Worm (Caenorhabditis elegans) whole organism, early embryonic: ENCODE results near the gene kbp-1.

Source experiments
- B0310.2 ChIP-seq: sonication (generic microtip); optimal IDR thresholded peaks from 2 replicates; lab custom pipeline; 2016; ENCODE audit warnings: mild to moderate bottlenecking, missing genetic modification characterization, missing compliant biosample characterization
- F13C5.2 ChIP-seq: sonication (generic microtip); optimal IDR thresholded peaks from 2 replicates; lab custom pipeline; 2017; ENCODE audit warnings: mild to moderate bottlenecking, missing genetic modification characterization, inconsistent platforms, missing compliant biosample characterization
- aly-1 ChIP-seq: sonication (generic microtip); optimal IDR thresholded peaks from 2 replicates; lab custom pipeline; 2016; ENCODE audit warnings: missing genetic modification characterization, missing compliant biosample characterization
- ama-1 ChIP-seq: fragments of 150-350 bp; optimal IDR thresholded peaks from 2 replicates; lab custom pipeline; 2014
- ceh-13 ChIP-seq: fragments of 200-800 bp; sonication (Bioruptor generic); optimal IDR thresholded peaks from 2 replicates; lab custom pipeline; 2018; ENCODE audit warnings: mild to moderate bottlenecking, missing genetic modification characterization, missing compliant biosample characterization
- ceh-36 ChIP-seq: sonication (generic microtip); optimal IDR thresholded peaks from 2 replicates; lab custom pipeline; 2016; ENCODE audit warnings: missing genetic modification characterization, inconsistent platforms, missing compliant biosample characterization
- ets-7 ChIP-seq: sonication (generic microtip); optimal IDR thresholded peaks from 2 replicates; lab custom pipeline; 2016; ENCODE audit warnings: missing genotype, missing genetic modification characterization, missing compliant biosample characterization
- flt-1 ChIP-seq: fragments of 200-800 bp; sonication (Bioruptor generic); IDR thresholded peaks from 2 replicates; pipeline ENCODE4 v1.3.6; 2022; ENCODE audit warnings: missing genetic modification characterization, missing compliant biosample characterization
- hmbx-1 ChIP-seq: sonication (generic microtip); optimal IDR thresholded peaks from 2 replicates; lab custom pipeline; 2016; ENCODE audit warnings: mild to moderate bottlenecking, missing genetic modification characterization, missing compliant biosample characterization
- hmg-4 ChIP-seq: fragments of 200-800 bp; sonication (Bioruptor generic); optimal IDR thresholded peaks from 2 replicates; lab custom pipeline; 2018; ENCODE audit warnings: mild to moderate bottlenecking, missing genetic modification characterization, missing compliant biosample characterization
- hnd-1 ChIP-seq: sonication (generic microtip); optimal IDR thresholded peaks from 2 replicates; lab custom pipeline; 2016; ENCODE audit warnings: missing genetic modification characterization, missing compliant biosample characterization
- pes-1 ChIP-seq: fragments of 200-800 bp; sonication (Bioruptor generic); IDR thresholded peaks from 2 replicates; pipeline ENCODE4 v1.3.6; 2022; ENCODE audit warnings: missing genetic modification reagents, missing genetic modification characterization, missing compliant biosample characterization
- scrt-1 ChIP-seq: fragments of 200-800 bp; sonication (Bioruptor generic); IDR thresholded peaks from 2 replicates; pipeline ENCODE4 v1.3.6; 2022; ENCODE audit warnings: missing genetic modification characterization, missing compliant biosample characterization
- sea-1 ChIP-seq: fragments of 200-800 bp; sonication (Bioruptor generic); conservative IDR thresholded peaks from 2 replicates; pipeline ENCODE4 v1.3.6; 2022; ENCODE audit warnings: missing genetic modification characterization, missing compliant biosample characterization
- tbx-11 ChIP-seq: fragments of 200-800 bp; sonication (Bioruptor generic); IDR thresholded peaks from 2 replicates; pipeline ENCODE4 v1.3.6; 2022; ENCODE audit warnings: missing genetic modification characterization, missing compliant biosample characterization
- tbx-37 ChIP-seq: fragments of 200-800 bp; sonication (Bioruptor generic); conservative IDR thresholded peaks from 2 replicates; pipeline ENCODE4 v1.3.6; 2022; ENCODE audit warnings: missing genetic modification reagents, missing genetic modification characterization, missing compliant biosample characterization
- tra-4 ChIP-seq: sonication (generic microtip); optimal IDR thresholded peaks from 2 replicates; lab custom pipeline; 2017; ENCODE audit warnings: missing genetic modification characterization, missing compliant biosample characterization

Gene kbp-1

DNA sequence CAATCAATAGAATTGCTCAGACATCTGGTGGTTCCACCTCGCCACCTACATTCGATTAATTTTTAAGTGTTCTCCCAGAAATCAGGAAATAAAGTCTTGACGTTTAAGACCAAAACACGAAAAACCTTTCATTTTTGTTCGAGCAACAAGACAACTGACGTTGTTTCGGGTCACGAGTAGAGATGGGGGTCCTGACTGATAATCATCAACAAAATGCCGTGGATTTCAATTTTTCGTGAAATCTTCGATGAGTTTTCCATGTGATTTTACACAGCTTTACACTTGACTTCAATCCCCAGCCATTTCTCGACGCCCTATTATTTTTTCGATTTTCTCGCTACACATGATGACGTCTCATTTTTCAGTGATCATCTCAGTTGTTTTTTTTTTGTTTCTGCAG is 1.6 kb downstream of the kbp-1 start:
- no peak for TF ChIP-seq flt-1 (GFP tag; lab: Robert Waterston, UW)
- no peak for TF ChIP-seq F13C5.2 (tag; lab: Kevin White, UChicago)
- no peak for TF ChIP-seq scrt-1 (GFP tag; lab: Robert Waterston, UW)
- TF ChIP-seq B0310.2 (tag; lab: Kevin White, UChicago), result no peak
- TF ChIP-seq hmg-4 (GFP tag; lab: Kevin White, UChicago), result no peak
- TF ChIP-seq pes-1, result no peak
- TF ChIP-seq tra-4 (tag; lab: Kevin White, UChicago), result no peak
- TF ChIP-seq ama-1 (lab: Kevin White, UChicago), result no peak
- TF ChIP-seq hmbx-1 (tag; lab: Kevin White, UChicago), result no peak

- no peak for TF ChIP-seq ets-7 (tag; lab: Kevin White, UChicago)
- TF ChIP-seq hmg-4 (GFP tag; lab: Kevin White, UChicago), result no peak
- no peak for TF ChIP-seq pes-1
- no peak for TF ChIP-seq ceh-36 (tag; lab: Kevin White, UChicago)
- no peak for TF ChIP-seq ama-1 (lab: Kevin White, UChicago)
Measured at ce11 chrIII:6871668-6872067, 2.2 kb downstream of the kbp-1 start.

ce11 chrIII:6872534-6873150 is 3.2 kb downstream of the kbp-1 start, which contains the start of gene K04C2.3:
Gene K04C2.3 (plus strand): TSS chrIII:6873089.
- TF ChIP-seq tbx-37 (GFP tag; lab: Robert Waterston, UW) (no peak), tra-4 (tag; lab: Kevin White, UChicago) (no peak), ama-1 (lab: Kevin White, UChicago) (no peak), hmg-4 (GFP tag; lab: Kevin White, UChicago) (no peak), pes-1 (no peak), tbx-11 (GFP tag; lab: Robert Waterston, UW) (no peak), hmbx-1 (tag; lab: Kevin White, UChicago) (no peak), flt-1 (GFP tag; lab: Robert Waterston, UW) (no peak), B0310.2 (tag; lab: Kevin White, UChicago) (no peak), ets-7 (tag; lab: Kevin White, UChicago) (no peak)

DNA sequence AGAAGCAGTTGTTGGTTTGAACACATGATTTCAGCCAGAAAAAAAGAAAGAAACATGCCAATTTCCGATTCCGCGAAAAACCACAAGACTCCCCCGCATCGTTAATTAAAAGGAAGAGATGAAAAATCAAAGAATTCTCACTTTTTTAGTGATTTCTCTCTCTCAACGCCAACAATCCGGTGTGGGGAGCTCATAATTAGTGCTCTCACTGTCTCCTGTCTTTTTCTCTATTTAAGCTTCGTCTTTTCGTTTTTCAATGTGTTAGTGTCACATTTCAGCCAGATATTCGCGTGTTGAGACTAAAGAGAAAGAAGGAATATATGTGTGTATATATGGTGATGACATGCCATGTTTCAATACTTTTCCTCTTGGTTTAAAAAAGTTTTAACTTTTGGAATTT is 4.3 kb downstream of the kbp-1 start:
- TF ChIP-seq B0310.2 (tag; lab: Kevin White, UChicago), result no peak
- TF ChIP-seq ceh-13 (GFP tag; lab: Kevin White, UChicago), result no peak
- TF ChIP-seq hnd-1 (tag; lab: Kevin White, UChicago), result no peak
- TF ChIP-seq scrt-1 (GFP tag; lab: Robert Waterston, UW), result no peak
- no peak for TF ChIP-seq ets-7 (tag; lab: Kevin White, UChicago)
- no peak for TF ChIP-seq hmg-4 (GFP tag; lab: Kevin White, UChicago)
- TF ChIP-seq aly-1 (tag; lab: Kevin White, UChicago), result no peak
- no peak for TF ChIP-seq tra-4 (tag; lab: Kevin White, UChicago)
- TF ChIP-seq ama-1 (lab: Kevin White, UChicago), result no peak
- no peak for TF ChIP-seq sea-1 (GFP tag; lab: Robert Waterston, UW)
- TF ChIP-seq pes-1, result no peak
- TF ChIP-seq F13C5.2 (tag; lab: Kevin White, UChicago), result no peak
- TF ChIP-seq flt-1 (GFP tag; lab: Robert Waterston, UW), result no peak
- TF ChIP-seq ceh-36 (tag; lab: Kevin White, UChicago), result no peak
- TF ChIP-seq tbx-11 (GFP tag; lab: Robert Waterston, UW), result no peak
- no peak for TF ChIP-seq hmbx-1 (tag; lab: Kevin White, UChicago)
- no peak for TF ChIP-seq tbx-37 (GFP tag; lab: Robert Waterston, UW)

- TF ChIP-seq ceh-13 (GFP tag; lab: Kevin White, UChicago) (no peak), F13C5.2 (tag; lab: Kevin White, UChicago) (no peak), hmbx-1 (tag; lab: Kevin White, UChicago) (no peak), flt-1 (GFP tag; lab: Robert Waterston, UW) (no peak), aly-1 (tag; lab: Kevin White, UChicago) (no peak), tbx-11 (GFP tag; lab: Robert Waterston, UW) (no peak), scrt-1 (GFP tag; lab: Robert Waterston, UW) (no peak), ceh-36 (tag; lab: Kevin White, UChicago) (no peak), hnd-1 (tag; lab: Kevin White, UChicago) (no peak), tra-4 (tag; lab: Kevin White, UChicago) (no peak)
Measured at ce11 chrIII:6880797-6881196, 11.4 kb downstream of the kbp-1 start, which contains the start of gene K04C2.7. Gene K04C2.7 (plus strand): TSS chrIII:6881097.

DNA sequence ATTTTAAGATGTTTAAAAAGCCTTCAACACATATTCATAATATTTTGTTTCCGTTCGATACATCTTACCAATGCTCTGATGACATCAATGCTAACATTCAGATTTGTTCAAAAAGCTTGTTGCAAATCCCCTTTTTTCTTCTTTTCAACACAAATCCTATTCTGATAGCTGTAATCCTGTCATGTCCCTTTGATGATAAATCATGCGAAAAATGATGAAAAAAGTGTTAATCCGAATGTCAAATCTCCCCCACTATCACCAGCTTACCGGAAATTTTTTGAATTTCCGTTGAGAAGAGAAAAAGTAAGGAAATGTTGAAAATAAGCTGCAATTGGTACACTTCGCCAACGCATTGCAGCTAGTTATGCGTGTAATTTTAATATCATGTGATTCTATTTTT is 12.3 kb downstream of the kbp-1 start:
- TF ChIP-seq hmbx-1 (tag; lab: Kevin White, UChicago) (no peak), scrt-1 (GFP tag; lab: Robert Waterston, UW) (no peak), ama-1 (lab: Kevin White, UChicago) (no peak), flt-1 (GFP tag; lab: Robert Waterston, UW) (no peak), hmg-4 (GFP tag; lab: Kevin White, UChicago) (no peak), ceh-13 (GFP tag; lab: Kevin White, UChicago) (no peak), pes-1 (no peak), ceh-36 (tag; lab: Kevin White, UChicago) (no peak), B0310.2 (tag; lab: Kevin White, UChicago) (no peak), hnd-1 (tag; lab: Kevin White, UChicago) (no peak), ets-7 (tag; lab: Kevin White, UChicago) (no peak), F13C5.2 (tag; lab: Kevin White, UChicago) (no peak), tbx-11 (GFP tag; lab: Robert Waterston, UW) (no peak), tra-4 (tag; lab: Kevin White, UChicago) (no peak), sea-1 (GFP tag; lab: Robert Waterston, UW) (no peak), tbx-37 (GFP tag; lab: Robert Waterston, UW) (no peak), aly-1 (tag; lab: Kevin White, UChicago) (no peak)

ce11 chrIII:6884203-6884602 is 14.8 kb downstream of the kbp-1 start, which contains the start of gene med-2:
Gene med-2 (plus strand): TSS chrIII:6884503.
- TF ChIP-seq tbx-11 (GFP tag; lab: Robert Waterston, UW) (no peak), B0310.2 (tag; lab: Kevin White, UChicago) (no peak), ets-7 (tag; lab: Kevin White, UChicago) (no peak), ama-1 (lab: Kevin White, UChicago) (no peak), hmbx-1 (tag; lab: Kevin White, UChicago) (no peak), sea-1 (GFP tag; lab: Robert Waterston, UW) (no peak), flt-1 (GFP tag; lab: Robert Waterston, UW) (no peak), aly-1 (tag; lab: Kevin White, UChicago) (no peak), ceh-36 (tag; lab: Kevin White, UChicago) (no peak), hnd-1 (tag; lab: Kevin White, UChicago) (no peak), pes-1 (no peak), hmg-4 (GFP tag; lab: Kevin White, UChicago) (no peak), tbx-37 (GFP tag; lab: Robert Waterston, UW) (no peak), ceh-13 (GFP tag; lab: Kevin White, UChicago) (no peak)
